Fruit fly (Drosophila melanogaster) whole organism, embryonic: ENCODE measurements around the gene CG10214.

Experiments used
- Aef1 ChIP-seq: fragments of 200-800 bp; sonication (Bioruptor generic); IDR thresholded peaks from 3 replicates; pipeline ENCODE4 v1.3.6; 2022; ENCODE audit warnings: missing biosample characterization, missing genetic modification characterization
- CG10267 ChIP-seq: fragments of 200-800 bp; sonication (Bioruptor generic); optimal IDR thresholded peaks from 2 replicates; lab custom pipeline; 2018; ENCODE audit warnings: missing biosample characterization, mild to moderate bottlenecking, missing genetic modification characterization, moderate library complexity
- CG12071 ChIP-seq: fragments of 200-800 bp; sonication (Bioruptor generic); optimal IDR thresholded peaks from 3 replicates; lab custom pipeline; 2018; ENCODE audit warnings: missing biosample characterization, mild to moderate bottlenecking, missing genetic modification characterization
- CG12155 ChIP-seq: fragments of 200-800 bp; sonication (Bioruptor generic); optimal IDR thresholded peaks from 3 replicates; lab custom pipeline; 2016; ENCODE audit warnings: missing biosample characterization, missing genetic modification characterization
- CG12391 ChIP-seq: fragments of 200-800 bp; sonication (Bioruptor generic); optimal IDR thresholded peaks from 3 replicates; lab custom pipeline; 2018; ENCODE audit warnings: missing biosample characterization, mild to moderate bottlenecking, missing genetic modification characterization, moderate library complexity
- CG13287 ChIP-seq: fragments of 200-800 bp; sonication (Bioruptor generic); IDR thresholded peaks from 2 replicates; pipeline ENCODE4 v1.3.6; 2022; ENCODE audit warnings: missing biosample characterization, missing genetic modification characterization; ENCODE audit not compliant: partially characterized antibody
- CG14860 ChIP-seq: fragments of 200-800 bp; sonication (Bioruptor generic); IDR thresholded peaks from 3 replicates; pipeline ENCODE4 v1.3.6; 2022; ENCODE audit warnings: missing biosample characterization, missing genetic modification characterization; ENCODE audit not compliant: partially characterized antibody
- CG15696 ChIP-seq: fragments of 200-800 bp; sonication (Bioruptor generic); optimal IDR thresholded peaks from 2 replicates; lab custom pipeline; 2019; ENCODE audit warnings: missing biosample characterization, mild to moderate bottlenecking, missing genetic modification characterization, moderate library complexity
- CG2202 ChIP-seq: fragments of 200-800 bp; sonication (Bioruptor generic); optimal IDR thresholded peaks from 2 replicates; lab custom pipeline; 2018; ENCODE audit warnings: missing biosample characterization, mild to moderate bottlenecking, missing genetic modification characterization
- CG2889 ChIP-seq: fragments of 200-800 bp; sonication (Bioruptor generic); IDR thresholded peaks from 3 replicates; pipeline ENCODE4 v1.3.6; 2022; ENCODE audit warnings: missing biosample characterization, missing genetic modification characterization
- CG3065 ChIP-seq: fragments of 200-800 bp; sonication (Bioruptor generic); optimal IDR thresholded peaks from 2 replicates; lab custom pipeline; 2016; ENCODE audit warnings: missing biosample characterization, missing genetic modification characterization
- CG31388 ChIP-seq: fragments of 200-800 bp; sonication (Bioruptor generic); optimal IDR thresholded peaks from 2 replicates; lab custom pipeline; 2016; ENCODE audit warnings: missing biosample characterization, missing genetic modification characterization
- CG4820 ChIP-seq: fragments of 200-800 bp; sonication (Bioruptor generic); optimal IDR thresholded peaks from 3 replicates; lab custom pipeline; 2016; ENCODE audit warnings: missing biosample characterization, missing genetic modification characterization
- CG6683 ChIP-seq: fragments of 200-800 bp; sonication (Bioruptor generic); optimal IDR thresholded peaks from 2 replicates; lab custom pipeline; 2017; ENCODE audit warnings: missing biosample characterization, mild to moderate bottlenecking, missing genetic modification characterization, missing genetic modification reagents
- CG6854 ChIP-seq: fragments of 200-800 bp; sonication (Bioruptor generic); optimal IDR thresholded peaks from 3 replicates; lab custom pipeline; 2017; ENCODE audit warnings: missing biosample characterization, mild to moderate bottlenecking, missing genetic modification characterization
- CG7745 ChIP-seq: fragments of 200-800 bp; sonication (Bioruptor generic); optimal IDR thresholded peaks from 2 replicates; lab custom pipeline; 2018; ENCODE audit warnings: missing biosample characterization, mild to moderate bottlenecking, missing genetic modification characterization, moderate library complexity
- CG7963 ChIP-seq: fragments of 200-800 bp; sonication (Bioruptor generic); IDR thresholded peaks from 3 replicates; pipeline ENCODE4 v1.3.6; 2022; ENCODE audit warnings: missing biosample characterization, missing genetic modification characterization; ENCODE audit not compliant: partially characterized antibody
- CG9215 ChIP-seq: fragments of 200-800 bp; sonication (Bioruptor generic); IDR thresholded peaks from 2 replicates; pipeline ENCODE4 v1.3.6; 2022; ENCODE audit warnings: missing biosample characterization, missing genetic modification characterization
- Dfd ChIP-seq, 2 experiments: fragments of >200 bp; optimal IDR thresholded peaks; 2 replicates each; lab custom pipeline; 2017; ENCODE audit warnings: missing biosample characterization in 2 of 2, missing genetic modification characterization in 2 of 2
- Dip2 ChIP-seq: fragments of 200-800 bp; sonication (Bioruptor generic); IDR thresholded peaks from 2 replicates; pipeline ENCODE4 v1.3.6; 2022; ENCODE audit warnings: missing biosample characterization, missing genetic modification characterization
- Hsf ChIP-seq: fragments of 200-800 bp; sonication (Bioruptor generic); optimal IDR thresholded peaks from 3 replicates; lab custom pipeline; 2016; ENCODE audit warnings: missing biosample characterization, missing genetic modification characterization
- Neu2 ChIP-seq: fragments of 200-800 bp; sonication (Bioruptor generic); optimal IDR thresholded peaks from 3 replicates; lab custom pipeline; 2016; ENCODE audit warnings: missing biosample characterization, missing genetic modification characterization, borderline replicate concordance
- Nf-YB ChIP-seq: fragments of 200-800 bp; sonication (Bioruptor generic); optimal IDR thresholded peaks from 3 replicates; lab custom pipeline; 2019; ENCODE audit warnings: missing biosample characterization, mild to moderate bottlenecking, missing genetic modification characterization, moderate library complexity
- Poxn ChIP-seq: fragments of 200-800 bp; sonication (Bioruptor generic); IDR thresholded peaks from 2 replicates; pipeline ENCODE4 v1.3.6; 2022; ENCODE audit warnings: missing biosample characterization, missing genetic modification characterization
- Rfx ChIP-seq: fragments of 200-800 bp; sonication (Bioruptor generic); IDR thresholded peaks from 2 replicates; pipeline ENCODE4 v1.3.6; 2022; ENCODE audit warnings: missing biosample characterization, missing genetic modification characterization
- Sox100B ChIP-seq: fragments of 200-800 bp; sonication (Bioruptor generic); optimal IDR thresholded peaks from 3 replicates; lab custom pipeline; 2018; ENCODE audit warnings: missing biosample characterization, mild to moderate bottlenecking, missing genetic modification characterization
- ac ChIP-seq: fragments of 200-800 bp; sonication (Bioruptor generic); optimal IDR thresholded peaks from 3 replicates; lab custom pipeline; 2017; ENCODE audit warnings: missing biosample characterization, mild to moderate bottlenecking, missing genetic modification characterization
- al ChIP-seq: fragments of 200-800 bp; sonication (Bioruptor generic); IDR thresholded peaks from 2 replicates; pipeline ENCODE4 v1.3.6; 2022; ENCODE audit warnings: missing biosample characterization, missing genetic modification characterization
- ara ChIP-seq: fragments of 200-800 bp; sonication (Bioruptor generic); IDR thresholded peaks from 2 replicates; pipeline ENCODE4 v1.3.6; 2022; ENCODE audit warnings: missing biosample characterization, missing genetic modification characterization
- az2 ChIP-seq: fragments of 200-800 bp; sonication (Bioruptor generic); optimal IDR thresholded peaks from 3 replicates; lab custom pipeline; 2016; ENCODE audit warnings: missing biosample characterization, missing genetic modification characterization
- br ChIP-seq: fragments of >200 bp; optimal IDR thresholded peaks from 2 replicates; lab custom pipeline; 2017
- cato ChIP-seq: fragments of 200-800 bp; sonication (Bioruptor generic); optimal IDR thresholded peaks from 2 replicates; lab custom pipeline; 2016; ENCODE audit warnings: missing biosample characterization, missing genetic modification characterization, borderline replicate concordance
- croc ChIP-seq: fragments of 200-800 bp; sonication (Bioruptor generic); conservative IDR thresholded peaks from 3 replicates; pipeline ENCODE4 v1.3.6; 2022; ENCODE audit warnings: missing biosample characterization, missing genetic modification characterization
- cwo ChIP-seq: fragments of 200-800 bp; sonication (Bioruptor generic); optimal IDR thresholded peaks from 3 replicates; lab custom pipeline; 2017; ENCODE audit warnings: missing biosample characterization, missing genetic modification characterization, mild to moderate bottlenecking, moderate library complexity, missing genetic modification reagents
- dimm ChIP-seq: fragments of 200-800 bp; sonication (Bioruptor generic); IDR thresholded peaks from 2 replicates; pipeline ENCODE4 v1.3.6; 2022; ENCODE audit warnings: missing biosample characterization, missing genetic modification characterization
- exex ChIP-seq: fragments of 200-800 bp; sonication (Bioruptor generic); optimal IDR thresholded peaks from 4 replicates; lab custom pipeline; 2018; ENCODE audit warnings: missing biosample characterization, mild to moderate bottlenecking, missing genetic modification characterization, moderate library complexity
- fd102C ChIP-seq: fragments of 200-800 bp; sonication (Bioruptor generic); optimal IDR thresholded peaks from 2 replicates; lab custom pipeline; 2018; ENCODE audit warnings: missing biosample characterization, mild to moderate bottlenecking, missing genetic modification characterization, moderate library complexity
- jing ChIP-seq: fragments of 200-800 bp; sonication (Bioruptor generic); optimal IDR thresholded peaks from 2 replicates; lab custom pipeline; 2018; ENCODE audit warnings: missing biosample characterization, mild to moderate bottlenecking, missing genetic modification characterization
- klu ChIP-seq: fragments of 200-800 bp; sonication (Bioruptor generic); IDR thresholded peaks from 2 replicates; pipeline ENCODE4 v1.3.6; 2022; ENCODE audit warnings: missing biosample characterization, missing genetic modification characterization
- lbe ChIP-seq: fragments of 200-800 bp; sonication (Bioruptor generic); optimal IDR thresholded peaks from 2 replicates; lab custom pipeline; 2016; ENCODE audit warnings: missing biosample characterization, mild to moderate bottlenecking, missing genetic modification characterization
- mam ChIP-seq: fragments of 200-800 bp; sonication (Bioruptor generic); optimal IDR thresholded peaks from 3 replicates; lab custom pipeline; 2016; ENCODE audit warnings: missing biosample characterization, missing genetic modification characterization
- odd ChIP-seq: fragments of 200-800 bp; sonication (Bioruptor generic); optimal IDR thresholded peaks from 2 replicates; lab custom pipeline; 2017; ENCODE audit warnings: missing biosample characterization, mild to moderate bottlenecking, missing genetic modification characterization
- pan ChIP-seq, 4 experiments: fragments of >200 bp in 3 of 4; fragments of 200-800 bp in 1 of 4; sonication (Bioruptor generic) in 1 of 4; optimal IDR thresholded peaks in 3 of 4; IDR thresholded peaks in 1 of 4; 2 replicates each; pipeline versions ENCODE4 v1.3.6 to Lab custom; 2017 to 2022; ENCODE audit warnings: missing biosample characterization in 2 of 4, missing genetic modification characterization in 2 of 4, mixed read lengths in 1 of 4
- prd ChIP-seq, 3 experiments: fragments of >200 bp in 2 of 3; fragments of 200-800 bp in 1 of 3; sonication (Bioruptor generic) in 1 of 3; optimal IDR thresholded peaks in 2 of 3; IDR thresholded peaks in 1 of 3; 2 replicates in 2 of 3; 3 replicates in 1 of 3; pipeline versions ENCODE4 v1.3.6 to Lab custom; 2017 to 2022; ENCODE audit warnings: missing biosample characterization in 1 of 3, missing genetic modification characterization in 1 of 3
- slou ChIP-seq: fragments of 200-800 bp; sonication (Bioruptor generic); optimal IDR thresholded peaks from 3 replicates; lab custom pipeline; 2016; ENCODE audit warnings: missing biosample characterization, missing genetic modification characterization
- slp2 ChIP-seq: fragments of 200-800 bp; sonication (Bioruptor generic); optimal IDR thresholded peaks from 2 replicates; lab custom pipeline; 2016; ENCODE audit warnings: missing biosample characterization, missing genetic modification characterization
- tgo ChIP-seq: fragments of 200-800 bp; sonication (Bioruptor generic); IDR thresholded peaks from 3 replicates; pipeline ENCODE4 v1.3.6; 2022; ENCODE audit warnings: missing biosample characterization, missing genetic modification characterization
- unpg ChIP-seq: fragments of 200-800 bp; sonication (Bioruptor generic); optimal IDR thresholded peaks from 3 replicates; lab custom pipeline; 2018; ENCODE audit warnings: missing biosample characterization, mild to moderate bottlenecking, missing genetic modification characterization, moderate library complexity
- z ChIP-seq: fragments of 200-800 bp; sonication (Bioruptor generic); IDR thresholded peaks from 3 replicates; pipeline ENCODE4 v1.3.6; 2022; ENCODE audit warnings: missing biosample characterization, missing genetic modification characterization
- zf30C ChIP-seq: fragments of 200-800 bp; sonication (Bioruptor generic); optimal IDR thresholded peaks from 3 replicates; lab custom pipeline; 2018; ENCODE audit warnings: missing biosample characterization, mild to moderate bottlenecking, missing genetic modification characterization

The CG10214 gene

DNA sequence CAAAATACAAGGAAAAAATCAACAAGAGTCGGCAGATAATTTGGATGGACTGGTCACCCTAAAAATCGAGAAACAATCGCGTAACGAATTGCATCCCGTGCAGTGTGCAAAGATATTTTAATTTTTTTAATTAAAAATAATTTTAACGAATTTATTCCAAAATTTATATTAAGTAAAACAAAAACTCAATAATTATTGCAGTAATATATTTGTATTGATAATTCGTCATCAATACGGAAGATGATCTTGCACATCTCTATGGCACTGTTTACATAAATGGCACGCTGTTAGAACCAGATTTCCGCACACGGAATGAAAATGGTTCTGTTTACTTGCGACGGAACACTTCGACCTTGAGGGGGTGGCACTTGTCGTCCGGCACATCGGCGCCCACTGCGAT, 5.5 kb upstream of the CG10214 start, which contains the start of gene tst (continued):
- TF ChIP-seq CG7963 (GFP tag; lab: Robert Waterston, UW) (no peak), Sox100B (GFP tag; lab: Kevin White, UChicago) (peak; percentile 88), Nf-YB (GFP tag; lab: Kevin White, UChicago) (peak; percentile 69), unpg (GFP tag; lab: Kevin White, UChicago) (peak; percentile 92), CG9215 (GFP tag; lab: Robert Waterston, UW) (peak; percentile 96), jing (GFP tag; lab: Kevin White, UChicago) (peak; percentile 56), CG10267 (tag; lab: Kevin White, UChicago) (peak; percentile 89), CG2889 (peak; percentile 93), slou (GFP tag; lab: Kevin White, UChicago) (peak; percentile 73), fd102C (GFP tag; lab: Kevin White, UChicago) (peak; percentile 19), zf30C (GFP tag; lab: Kevin White, UChicago) (no peak), CG12391 (tag; lab: Kevin White, UChicago) (peak; percentile 96), CG4820 (GFP tag; lab: Kevin White, UChicago) (peak; percentile 82), cato (GFP tag; lab: Kevin White, UChicago) (peak; percentile 81), Neu2 (GFP tag; lab: Kevin White, UChicago) (no peak), dimm (peak; percentile 90), croc (GFP tag; lab: Robert Waterston, UW) (peak; percentile 94), CG14860 (GFP tag; lab: Robert Waterston, UW) (no peak), CG6854 (GFP tag; lab: Kevin White, UChicago) (no peak), CG2202 (tag; lab: Kevin White, UChicago) (peak; percentile 78), Aef1 (GFP tag; lab: Robert Waterston, UW) (peak; percentile 97), slp2 (GFP tag; lab: Kevin White, UChicago) (peak; percentile 12), CG6683 (peak; percentile 81), CG15696 (tag; lab: Kevin White, UChicago) (peak; percentile 90), az2 (peak; percentile 92), lbe (GFP tag; lab: Kevin White, UChicago) (peak; percentile 90), CG12155 (GFP tag; lab: Kevin White, UChicago) (peak; percentile 89), CG12071 (GFP tag; lab: Kevin White, UChicago) (no peak), klu (GFP tag; lab: Robert Waterston, UW) (peak; percentile 96), odd (GFP tag; lab: Kevin White, UChicago) (no peak), cwo (GFP tag; lab: Kevin White, UChicago) (peak; percentile 79), al (peak; percentile 98), Dip2 (GFP tag; lab: Robert Waterston, UW) (peak; percentile 48), CG3065 (GFP tag; lab: Kevin White, UChicago) (peak; percentile 83), pan (optimal IDR thresholded peaks at IDR 0.05; lab: Kevin White, UChicago) (no peak), pan (GFP tag; optimal IDR thresholded peaks at IDR 0.05 in 1 of 2, IDR thresholded peaks at IDR 0.05 in 1 of 2) (peak in 1 of 2 experiments; percentile 97), CG13287 (peak; percentile 69), ara (peak; percentile 95), Hsf (peak; percentile 61), Rfx (peak; percentile 98), br (lab: Kevin White, UChicago) (no peak), Dfd (GFP tag; optimal IDR thresholded peaks at IDR 0.05; lab: Kevin White, UChicago) (no peak), exex (peak; percentile 63), mam (peak; percentile 63), Poxn (peak; percentile 80), ac (GFP tag; lab: Kevin White, UChicago) (peak; percentile 42), tgo (GFP tag; lab: Robert Waterston, UW) (peak; percentile 98), CG31388 (GFP tag; lab: Kevin White, UChicago) (peak; percentile 59), prd (optimal IDR thresholded peaks at IDR 0.05; lab: Kevin White, UChicago) (no peak), prd (GFP tag; IDR thresholded peaks at IDR 0.05; lab: Robert Waterston, UW) (peak; percentile 99), CG7745 (tag; lab: Kevin White, UChicago) (no peak), z (GFP tag; lab: Robert Waterston, UW) (peak; percentile 59; the same call in 1 of the 3 replicates)
